Worm (Caenorhabditis elegans) whole organism, L4 larva: ENCODE measurements around the gene ocam-1.

Experiments used
- D1046.2 ChIP-seq: fragments of 200-800 bp; sonication (Bioruptor generic); IDR thresholded peaks from 2 replicates; pipeline ENCODE4 v1.3.6; 2022; ENCODE audit warnings: missing genetic modification characterization, missing compliant biosample characterization
- F10B5.3 ChIP-seq: sonication (generic microtip); optimal IDR thresholded peaks from 2 replicates; lab custom pipeline; 2016; ENCODE audit warnings: mild to moderate bottlenecking, missing genetic modification characterization, missing compliant biosample characterization
- F37D6.2 ChIP-seq: sonication (generic microtip); optimal IDR thresholded peaks from 2 replicates; lab custom pipeline; 2016; ENCODE audit warnings: mild to moderate bottlenecking, missing genetic modification characterization, missing compliant biosample characterization
- F44E2.7 ChIP-seq: fragments of 200-800 bp; sonication (Bioruptor generic); IDR thresholded peaks from 2 replicates; pipeline ENCODE4 v2.1.2; 2022; ENCODE audit warnings: missing genetic modification characterization, missing compliant biosample characterization
- R02D3.7 ChIP-seq: fragments of 150-350 bp; sonication (generic microtip); optimal IDR thresholded peaks from 3 replicates; lab custom pipeline; 2014; ENCODE audit warnings: missing biosample characterization, missing genetic modification characterization
- T26A8.4 ChIP-seq: fragments of 200-800 bp; sonication (Bioruptor generic); IDR thresholded peaks from 2 replicates; pipeline ENCODE4 v1.3.6; 2022; ENCODE audit warnings: missing genetic modification characterization, missing compliant biosample characterization
- Y105C5A.15 ChIP-seq: fragments of 200-800 bp; sonication (Bioruptor generic); IDR thresholded peaks from 2 replicates; pipeline ENCODE4 v1.3.6; 2022; ENCODE audit warnings: missing genetic modification characterization, missing compliant biosample characterization
- Y5F2A.4 ChIP-seq: fragments of 200-800 bp; sonication (Bioruptor generic); optimal IDR thresholded peaks from 2 replicates; lab custom pipeline; 2018; ENCODE audit warnings: mild to moderate bottlenecking, missing genetic modification characterization, missing compliant biosample characterization
- Y75B8A.6 ChIP-seq: fragments of 200-800 bp; sonication (Bioruptor generic); IDR thresholded peaks from 2 replicates; pipeline ENCODE4 v1.3.6; 2022; ENCODE audit warnings: missing genetic modification reagents, missing genetic modification characterization, missing compliant biosample characterization
- aly-2 ChIP-seq: sonication (generic microtip); optimal IDR thresholded peaks from 2 replicates; lab custom pipeline; 2018; ENCODE audit warnings: missing biosample characterization, missing genetic modification characterization
- arid-1 ChIP-seq: fragments of 200-800 bp; sonication (Bioruptor generic); conservative IDR thresholded peaks from 2 replicates; pipeline ENCODE4 v1.3.6; 2022; ENCODE audit warnings: missing genetic modification reagents, missing genetic modification characterization, missing compliant biosample characterization
- ceh-20 ChIP-seq: fragments of 200-800 bp; sonication (Bioruptor generic); IDR thresholded peaks from 2 replicates; pipeline ENCODE4 v1.3.6; 2022; ENCODE audit warnings: missing genetic modification reagents, missing genetic modification characterization, missing compliant biosample characterization
- ceh-28 ChIP-seq: fragments of 150-350 bp; optimal IDR thresholded peaks from 2 replicates; lab custom pipeline; 2014; ENCODE audit warnings: missing biosample characterization, missing genetic modification reagents, missing genetic modification characterization
- ceh-82 ChIP-seq: sonication (generic microtip); optimal IDR thresholded peaks from 2 replicates; lab custom pipeline; 2017; ENCODE audit warnings: missing biosample characterization, missing genetic modification characterization
- cey-2 ChIP-seq: sonication (generic microtip); optimal IDR thresholded peaks from 3 replicates; lab custom pipeline; 2017; ENCODE audit warnings: missing genetic modification characterization, mild to moderate bottlenecking, missing compliant biosample characterization, antibody characterized with exemption, borderline replicate concordance; ENCODE audit not compliant: insufficient read depth
- dmd-9 ChIP-seq: fragments of 200-800 bp; sonication (Bioruptor generic); IDR thresholded peaks from 2 replicates; pipeline ENCODE4 v1.3.6; 2022; ENCODE audit warnings: missing genetic modification reagents, missing genetic modification characterization, missing compliant biosample characterization
- dpl-1 ChIP-seq: fragments of 150-350 bp; optimal IDR thresholded peaks from 2 replicates; lab custom pipeline; 2014; ENCODE audit warnings: missing biosample characterization, missing genetic modification reagents, missing genetic modification characterization
- duxl-1 ChIP-seq: sonication (generic microtip); optimal IDR thresholded peaks from 2 replicates; lab custom pipeline; 2016; ENCODE audit warnings: mild to moderate bottlenecking, missing genetic modification characterization, moderate library complexity, missing compliant biosample characterization; ENCODE audit not compliant: poor library complexity
- egl-27 ChIP-seq: sonication (generic microtip); optimal IDR thresholded peaks from 3 replicates; lab custom pipeline; 2017; ENCODE audit warnings: missing biosample characterization, missing genetic modification reagents, missing genetic modification characterization
- egl-43 ChIP-seq: fragments of 200-800 bp; sonication (Bioruptor generic); IDR thresholded peaks from 2 replicates; pipeline ENCODE4 v1.3.6; 2022; ENCODE audit warnings: missing genetic modification reagents, missing genetic modification characterization, missing compliant biosample characterization
- fkh-10 ChIP-seq: fragments of 150-350 bp; optimal IDR thresholded peaks from 2 replicates; lab custom pipeline; 2014; ENCODE audit warnings: missing biosample characterization, missing genetic modification reagents, missing genetic modification characterization
- fos-1 ChIP-seq: fragments of 150-350 bp; optimal IDR thresholded peaks from 2 replicates; lab custom pipeline; 2014; ENCODE audit warnings: missing biosample characterization, missing genetic modification characterization
- hif-1 ChIP-seq, 2 experiments: sonication (generic microtip); optimal IDR thresholded peaks; 2 replicates each; lab custom pipeline; 2016 to 2017; ENCODE audit warnings: missing compliant biosample characterization in 2 of 2, missing genetic modification characterization in 2 of 2, missing genetic modification reagents in 2 of 2, missing genotype in 2 of 2, mild to moderate bottlenecking in 1 of 2
- hlh-11 ChIP-seq: fragments of 200-800 bp; sonication (Bioruptor generic); optimal IDR thresholded peaks from 2 replicates; lab custom pipeline; 2018; ENCODE audit warnings: mild to moderate bottlenecking, missing genetic modification characterization, missing compliant biosample characterization
- lin-1 ChIP-seq: fragments of 200-800 bp; sonication (Bioruptor generic); IDR thresholded peaks from 2 replicates; pipeline ENCODE4 v1.3.6; 2022; ENCODE audit warnings: missing genetic modification reagents, missing genetic modification characterization, missing compliant biosample characterization
- lin-13 ChIP-seq: fragments of 150-350 bp; optimal IDR thresholded peaks from 2 replicates; lab custom pipeline; 2014; ENCODE audit warnings: missing biosample characterization, missing genetic modification reagents, missing genetic modification characterization
- lin-38 ChIP-seq: fragments of 200-800 bp; sonication (Bioruptor generic); IDR thresholded peaks from 2 replicates; pipeline ENCODE4 v1.3.6; 2022; ENCODE audit warnings: missing genetic modification reagents, missing genetic modification characterization, missing compliant biosample characterization
- mdl-1 ChIP-seq, 2 experiments: fragments of 150-350 bp in 1 of 2; sonication (generic microtip) in 1 of 2; optimal IDR thresholded peaks; 2 replicates each; lab custom pipeline; 2014 to 2017; ENCODE audit warnings: missing biosample characterization in 2 of 2, missing genetic modification characterization in 2 of 2
- mdt-29 ChIP-seq: fragments of 200-800 bp; sonication (Bioruptor generic); IDR thresholded peaks from 2 replicates; pipeline ENCODE4 v1.3.6; 2022; ENCODE audit warnings: missing genetic modification reagents, missing genetic modification characterization, missing compliant biosample characterization
- mep-1 ChIP-seq: fragments of 150-350 bp; sonication (generic microtip); optimal IDR thresholded peaks from 3 replicates; lab custom pipeline; 2014; ENCODE audit warnings: missing biosample characterization, missing genetic modification characterization
- mxl-3 ChIP-seq: fragments of 200-800 bp; sonication (Bioruptor generic); optimal IDR thresholded peaks from 2 replicates; lab custom pipeline; 2018; ENCODE audit warnings: mild to moderate bottlenecking, missing genetic modification characterization, missing compliant biosample characterization
- nhr-10 ChIP-seq: fragments of 150-350 bp; optimal IDR thresholded peaks from 2 replicates; lab custom pipeline; 2014; ENCODE audit warnings: missing biosample characterization, missing genetic modification characterization
- nhr-102 ChIP-seq: sonication (generic microtip); optimal IDR thresholded peaks from 2 replicates; lab custom pipeline; 2016; ENCODE audit warnings: mild to moderate bottlenecking, missing genetic modification characterization, moderate library complexity, missing compliant biosample characterization
- nhr-41 ChIP-seq: fragments of 200-800 bp; sonication (Bioruptor generic); IDR thresholded peaks from 2 replicates; pipeline ENCODE4 v1.3.6; 2022; ENCODE audit warnings: missing genetic modification reagents, missing genetic modification characterization, missing compliant biosample characterization
- nhr-42 ChIP-seq: fragments of 200-800 bp; sonication (Bioruptor generic); IDR thresholded peaks from 2 replicates; pipeline ENCODE4 v1.3.6; 2022; ENCODE audit warnings: missing genetic modification characterization, missing compliant biosample characterization
- nhr-77 ChIP-seq: fragments of 150-350 bp; optimal IDR thresholded peaks from 2 replicates; lab custom pipeline; 2014; ENCODE audit warnings: missing biosample characterization, missing genetic modification characterization
- pha-4 ChIP-seq, 2 experiments: fragments of 150-350 bp in 1 of 2; fragments of 200-800 bp in 1 of 2; sonication (Bioruptor generic) in 1 of 2; IDR thresholded peaks in 1 of 2; optimal IDR thresholded peaks in 1 of 2; 2 replicates each; pipeline versions ENCODE4 v1.3.6 to Lab custom; 2014 to 2022; ENCODE audit warnings: missing genetic modification characterization in 2 of 2, missing genetic modification reagents in 2 of 2, missing biosample characterization in 1 of 2, missing compliant biosample characterization in 1 of 2
- php-3 ChIP-seq: fragments of 200-800 bp; sonication (Bioruptor generic); IDR thresholded peaks from 2 replicates; pipeline ENCODE4 v1.3.6; 2022; ENCODE audit warnings: missing genetic modification reagents, missing genetic modification characterization, missing compliant biosample characterization
- skn-1 ChIP-seq: fragments of 150-350 bp; optimal IDR thresholded peaks from 2 replicates; lab custom pipeline; 2014; ENCODE audit warnings: missing biosample characterization, missing genetic modification characterization
- snpc-4 ChIP-seq: fragments of 150-350 bp; optimal IDR thresholded peaks from 2 replicates; lab custom pipeline; 2014; ENCODE audit warnings: missing biosample characterization, missing genetic modification characterization
- spr-1 ChIP-seq: sonication (generic microtip); optimal IDR thresholded peaks from 2 replicates; lab custom pipeline; 2016; ENCODE audit warnings: mild to moderate bottlenecking, missing genetic modification characterization, missing compliant biosample characterization
- unc-62 ChIP-seq, 3 experiments: fragments of 150-350 bp in 1 of 3; sonication (generic microtip); optimal IDR thresholded peaks in 2 of 3; peaks in 1 of 3; 1 replicate in 1 of 3; 2 replicates in 2 of 3; lab custom pipeline; 2014 to 2017; ENCODE audit warnings: missing biosample characterization in 3 of 3, missing genetic modification characterization in 3 of 3, missing genetic modification reagents in 3 of 3, missing genotype in 1 of 3
- vab-7 ChIP-seq: fragments of 200-800 bp; sonication (Bioruptor generic); IDR thresholded peaks from 2 replicates; pipeline ENCODE4 v1.3.6; 2022; ENCODE audit warnings: missing genetic modification reagents, missing genetic modification characterization, missing compliant biosample characterization
- zag-1 ChIP-seq: fragments of 150-350 bp; optimal IDR thresholded peaks from 2 replicates; lab custom pipeline; 2014; ENCODE audit warnings: missing biosample characterization, missing genetic modification characterization
- zip-2 ChIP-seq: fragments of 150-350 bp; optimal IDR thresholded peaks from 2 replicates; lab custom pipeline; 2014; ENCODE audit warnings: missing biosample characterization, missing genetic modification characterization
- ztf-11 ChIP-seq: fragments of 150-350 bp; optimal IDR thresholded peaks from 2 replicates; lab custom pipeline; 2014; ENCODE audit warnings: missing biosample characterization, missing genetic modification characterization

The ocam-1 gene

ce11 chrV:14133002-14133763 lies 34.3 kb downstream of the ocam-1 start (continued):
- TF ChIP-seq duxl-1 (tag; lab: Kevin White, UChicago) = no peak
- no peak for TF ChIP-seq D1046.2 (GFP tag; lab: Robert Waterston, UW)
- no peak for TF ChIP-seq nhr-77
- no peak for TF ChIP-seq hif-1 (tag; optimal IDR thresholded peaks at IDR 0.05; lab: Kevin White, UChicago)
- TF ChIP-seq ceh-28 (tag; lab: Kevin White, UChicago) = peak; percentile 2
- no peak for TF ChIP-seq php-3
- TF ChIP-seq mep-1 (tag; lab: Kevin White, UChicago) = no peak
- TF ChIP-seq Y5F2A.4 (GFP tag; lab: Kevin White, UChicago) = no peak
- no peak for TF ChIP-seq lin-1 (GFP tag; lab: Robert Waterston, UW)
- TF ChIP-seq ceh-20 = no peak
- no peak for TF ChIP-seq nhr-42 (GFP tag; lab: Robert Waterston, UW)
- peak; percentile 5 for TF ChIP-seq hlh-11 (tag; lab: Kevin White, UChicago)
- TF ChIP-seq fos-1 = no peak
- no peak for TF ChIP-seq ztf-11 (tag; lab: Kevin White, UChicago)
- TF ChIP-seq egl-27 = no peak
- no peak for TF ChIP-seq ceh-82 (tag; lab: Kevin White, UChicago)
- no peak for TF ChIP-seq spr-1 (tag; lab: Kevin White, UChicago)
- TF ChIP-seq mxl-3 (GFP tag; lab: Kevin White, UChicago) = no peak
- no peak for TF ChIP-seq skn-1 (tag; lab: Kevin White, UChicago)
- no peak for TF ChIP-seq snpc-4 (tag; lab: Kevin White, UChicago)
- no peak for TF ChIP-seq Y105C5A.15 (GFP tag; lab: Robert Waterston, UW)
- no peak for TF ChIP-seq mdl-1 (tag; optimal IDR thresholded peaks at IDR 0.05; lab: Kevin White, UChicago)
- peak; percentile 14 for TF ChIP-seq dpl-1 (GFP tag; lab: Kevin White, UChicago)
- TF ChIP-seq T26A8.4 (GFP tag; lab: Robert Waterston, UW) = no peak
- no peak for TF ChIP-seq F37D6.2 (tag; lab: Kevin White, UChicago)
- TF ChIP-seq arid-1 = no peak
- TF ChIP-seq lin-13 (GFP tag; lab: Kevin White, UChicago) = no peak
- TF ChIP-seq zag-1 (tag; lab: Kevin White, UChicago) = no peak
- no peak for TF ChIP-seq dmd-9
- TF ChIP-seq cey-2 (tag; lab: Kevin White, UChicago) = no peak
- no peak for TF ChIP-seq egl-43 (GFP tag; lab: Robert Waterston, UW)
- TF ChIP-seq F44E2.7 (GFP tag; lab: Robert Waterston, UW) = no peak
- TF ChIP-seq nhr-102 (tag; lab: Kevin White, UChicago) = no peak
- no peak for TF ChIP-seq F10B5.3 (tag; lab: Kevin White, UChicago)
- no peak for TF ChIP-seq aly-2 (tag; lab: Kevin White, UChicago)
- no peak for TF ChIP-seq R02D3.7
- no peak for TF ChIP-seq nhr-10
- TF ChIP-seq pha-4 (GFP tag; IDR thresholded peaks at IDR 0.05; lab: Robert Waterston, UW) = no peak
- no peak for TF ChIP-seq pha-4 (tag; optimal IDR thresholded peaks at IDR 0.05; lab: Kevin White, UChicago)
- TF ChIP-seq Y75B8A.6 = no peak
- no peak for TF ChIP-seq lin-38

ce11 chrV:14130226-14130625 lies 37.3 kb downstream of the ocam-1 start:
- no peak for TF ChIP-seq nhr-41 (GFP tag; lab: Robert Waterston, UW)
- TF ChIP-seq mdt-29 = no peak
- TF ChIP-seq unc-62 (GFP tag; optimal IDR thresholded peaks at IDR 0.05 in 1 of 2; lab: Kevin White, UChicago) = peak in 1 of 2 experiments; percentile 57
- TF ChIP-seq unc-62 (tag; optimal IDR thresholded peaks at IDR 0.05; lab: Kevin White, UChicago) = no peak
- TF ChIP-seq fkh-10 (GFP tag; lab: Kevin White, UChicago) = no peak
- TF ChIP-seq vab-7 (GFP tag; lab: Robert Waterston, UW) = no peak
- TF ChIP-seq F10B5.3 (tag; lab: Kevin White, UChicago) = no peak
- TF ChIP-seq zip-2 (tag; lab: Kevin White, UChicago) = no peak
- TF ChIP-seq skn-1 (tag; lab: Kevin White, UChicago) = no peak
- TF ChIP-seq, all 104 proteins: peak for 1
